Fruit fly (Drosophila melanogaster) whole organism: ENCODE data around the gene CG1637.

Experiments
- CG8478 ChIP-seq: fragments of >200 bp; optimal IDR thresholded peaks from 2 replicates; lab custom pipeline; 2018; ENCODE audit warnings: inconsistent platforms
- psq ChIP-seq: fragments of >200 bp; optimal IDR thresholded peaks from 2 replicates; lab custom pipeline; 2017

DNA sequence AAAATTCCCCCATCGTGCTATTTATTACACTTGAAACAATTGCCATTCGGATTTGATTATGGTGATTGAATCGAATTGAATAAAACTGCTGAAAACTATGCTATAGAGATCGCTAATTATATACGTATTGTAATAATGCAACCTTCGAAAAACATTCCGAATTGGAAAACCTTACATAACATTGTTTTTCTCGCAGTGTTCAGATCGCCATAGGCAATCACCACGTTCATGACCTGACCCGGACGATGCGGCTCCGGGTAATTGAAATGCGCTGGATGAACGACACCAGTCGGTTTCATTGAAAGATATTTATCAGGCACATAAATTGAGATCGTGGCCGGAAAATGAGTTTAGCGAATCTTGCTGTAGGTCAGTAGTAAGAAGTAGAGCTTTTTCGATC lies 5.1 kb upstream of the CG1637 start:
- TF ChIP-seq CG8478 (lab: Kevin White, UChicago) (no peak), psq (lab: Kevin White, UChicago) (no peak)
